Worm (Caenorhabditis elegans) whole organism, L3 larva: Measurements from ENCODE around the gene clc-24.

Source experiments
- R02D3.7 ChIP-seq: fragments of 150-350 bp; optimal IDR thresholded peaks from 2 replicates; lab custom pipeline; 2014; ENCODE audit warnings: missing biosample characterization, missing genetic modification characterization
- ZK546.5 ChIP-seq: sonication (generic microtip); optimal IDR thresholded peaks from 2 replicates; lab custom pipeline; 2017; ENCODE audit warnings: missing biosample characterization, missing genetic modification characterization
- aly-2 ChIP-seq: fragments of 150-350 bp; optimal IDR thresholded peaks from 2 replicates; lab custom pipeline; 2014; ENCODE audit warnings: missing biosample characterization, missing genetic modification characterization
- ama-1 ChIP-seq: fragments of 150-350 bp; optimal IDR thresholded peaks from 2 replicates; lab custom pipeline; 2018
- ceh-28 ChIP-seq: fragments of 150-350 bp; optimal IDR thresholded peaks from 2 replicates; lab custom pipeline; 2014; ENCODE audit warnings: missing biosample characterization, missing genetic modification reagents, missing genetic modification characterization
- egl-27 ChIP-seq: sonication (generic microtip); optimal IDR thresholded peaks from 4 replicates; lab custom pipeline; 2017; ENCODE audit warnings: missing biosample characterization, missing genetic modification reagents, missing genetic modification characterization
- elt-2 ChIP-seq: sonication (generic microtip); optimal IDR thresholded peaks from 2 replicates; lab custom pipeline; 2016; ENCODE audit warnings: missing genetic modification reagents, mild to moderate bottlenecking, missing genetic modification characterization, missing compliant biosample characterization
- elt-3 ChIP-seq, 3 experiments: fragments of 150-350 bp in 1 of 3; sonication (generic microtip) in 2 of 3; optimal IDR thresholded peaks; 2 replicates in 2 of 3; 4 replicates in 1 of 3; lab custom pipeline; 2014 to 2017; ENCODE audit warnings: missing biosample characterization in 3 of 3, missing genetic modification characterization in 3 of 3
- eor-1 ChIP-seq, 2 experiments: fragments of 150-350 bp; optimal IDR thresholded peaks; 2 replicates each; lab custom pipeline; 2014 to 2018; ENCODE audit warnings: missing biosample characterization in 2 of 2, missing genetic modification characterization in 2 of 2
- fkh-10 ChIP-seq: sonication (generic microtip); optimal IDR thresholded peaks from 2 replicates; lab custom pipeline; 2017; ENCODE audit warnings: missing biosample characterization, missing genetic modification reagents, missing genetic modification characterization
- fkh-2 ChIP-seq: fragments of 150-350 bp; optimal IDR thresholded peaks from 2 replicates; lab custom pipeline; 2014; ENCODE audit warnings: missing biosample characterization, missing genetic modification reagents, missing genetic modification characterization
- hmg-11 ChIP-seq: sonication (generic microtip); optimal IDR thresholded peaks from 2 replicates; lab custom pipeline; 2016; ENCODE audit warnings: missing genetic modification characterization, missing compliant biosample characterization
- jun-1 ChIP-seq: fragments of 150-350 bp; optimal IDR thresholded peaks from 2 replicates; lab custom pipeline; 2014; ENCODE audit warnings: missing biosample characterization, missing genetic modification reagents, missing genetic modification characterization
- lin-15B ChIP-seq: fragments of 150-350 bp; optimal IDR thresholded peaks from 2 replicates; lab custom pipeline; 2014; ENCODE audit warnings: missing biosample characterization, missing genetic modification characterization
- lin-39 ChIP-seq: fragments of 150-350 bp; optimal IDR thresholded peaks from 2 replicates; lab custom pipeline; 2018; ENCODE audit warnings: missing biosample characterization, missing genetic modification reagents, missing genetic modification characterization
- lsy-12 ChIP-seq: sonication (generic microtip); optimal IDR thresholded peaks from 2 replicates; lab custom pipeline; 2016; ENCODE audit warnings: mild to moderate bottlenecking, missing genetic modification characterization, missing compliant biosample characterization
- mdl-1 ChIP-seq: fragments of 150-350 bp; optimal IDR thresholded peaks from 2 replicates; lab custom pipeline; 2014; ENCODE audit warnings: missing biosample characterization, missing genetic modification characterization
- mml-1 ChIP-seq: fragments of 150-350 bp; sonication (generic microtip); optimal IDR thresholded peaks from 3 replicates; lab custom pipeline; 2014; ENCODE audit warnings: missing biosample characterization, missing genetic modification characterization
- nfya-1 ChIP-seq: sonication (generic microtip); optimal IDR thresholded peaks from 2 replicates; lab custom pipeline; 2017; ENCODE audit warnings: missing genetic modification characterization, mild to moderate bottlenecking, missing compliant biosample characterization, antibody characterized with exemption, moderate library complexity; ENCODE audit not compliant: insufficient read depth
- nhr-11 ChIP-seq: fragments of 150-350 bp; optimal IDR thresholded peaks from 2 replicates; lab custom pipeline; 2014; ENCODE audit warnings: missing biosample characterization, missing genetic modification characterization
- nhr-12 ChIP-seq: fragments of 150-350 bp; optimal IDR thresholded peaks from 2 replicates; lab custom pipeline; 2014; ENCODE audit warnings: missing biosample characterization, missing genetic modification characterization
- nhr-23 ChIP-seq: fragments of 150-350 bp; optimal IDR thresholded peaks from 2 replicates; lab custom pipeline; 2014; ENCODE audit warnings: missing biosample characterization, missing genetic modification reagents, missing genetic modification characterization
- nhr-67 ChIP-seq: fragments of 150-350 bp; optimal IDR thresholded peaks from 2 replicates; lab custom pipeline; 2014; ENCODE audit warnings: missing biosample characterization, missing genetic modification characterization
- nhr-77 ChIP-seq: fragments of 150-350 bp; optimal IDR thresholded peaks from 2 replicates; lab custom pipeline; 2014; ENCODE audit warnings: missing biosample characterization, missing genetic modification characterization
- pha-4 ChIP-seq: fragments of 150-350 bp; optimal IDR thresholded peaks from 2 replicates; lab custom pipeline; 2014; ENCODE audit warnings: missing biosample characterization, missing genetic modification reagents, missing genetic modification characterization
- pqm-1 ChIP-seq: fragments of 150-350 bp; optimal IDR thresholded peaks from 2 replicates; lab custom pipeline; 2017; ENCODE audit warnings: missing biosample characterization, missing genetic modification characterization, inconsistent platforms
- sea-2 ChIP-seq: fragments of 150-350 bp; sonication (generic microtip); optimal IDR thresholded peaks from 4 replicates; lab custom pipeline; 2014; ENCODE audit warnings: missing biosample characterization, missing genetic modification reagents, missing genetic modification characterization
- snpc-4 ChIP-seq: fragments of 150-350 bp; optimal IDR thresholded peaks from 2 replicates; lab custom pipeline; 2014; ENCODE audit warnings: missing biosample characterization, missing genetic modification characterization
- tbx-2 ChIP-seq: sonication (generic microtip); optimal IDR thresholded peaks from 2 replicates; lab custom pipeline; 2016; ENCODE audit warnings: mild to moderate bottlenecking, missing genetic modification characterization, missing compliant biosample characterization
- unc-62 ChIP-seq: fragments of 150-350 bp; sonication (generic microtip); optimal IDR thresholded peaks from 4 replicates; lab custom pipeline; 2014; ENCODE audit warnings: missing biosample characterization, missing genetic modification reagents, missing genetic modification characterization
- zag-1 ChIP-seq: fragments of 150-350 bp; optimal IDR thresholded peaks from 2 replicates; lab custom pipeline; 2014; ENCODE audit warnings: missing biosample characterization, missing genetic modification characterization
- ztf-11 ChIP-seq: fragments of 150-350 bp; optimal IDR thresholded peaks from 2 replicates; lab custom pipeline; 2014; ENCODE audit warnings: missing biosample characterization, missing genetic modification characterization
- ztf-4 ChIP-seq: fragments of 150-350 bp; optimal IDR thresholded peaks from 2 replicates; lab custom pipeline; 2014; ENCODE audit warnings: missing biosample characterization, missing genetic modification characterization

The clc-24 gene

ce11 chrIII:1016080-1016479, 6.2 kb downstream of the clc-24 start, which contains the start of gene Y34F4.3:
Gene Y34F4.3 (minus strand): TSS chrIII:1016180.
- TF ChIP-seq mdl-1 (tag; lab: Kevin White, UChicago) (no peak), elt-2 (no peak), fkh-2 (no peak), pqm-1 (no peak), unc-62 (GFP tag; lab: Kevin White, UChicago) (no peak), ztf-4 (no peak), ceh-28 (no peak), nfya-1 (tag; lab: Kevin White, UChicago) (no peak), fkh-10 (GFP tag; lab: Kevin White, UChicago) (no peak), eor-1 (tag; optimal IDR thresholded peaks at IDR 0.05; lab: Kevin White, UChicago) (no peak), ZK546.5 (tag; lab: Kevin White, UChicago) (no peak), lsy-12 (no peak), mml-1 (tag; lab: Kevin White, UChicago) (no peak), ama-1 (lab: Kevin White, UChicago) (no peak), R02D3.7 (no peak), pha-4 (tag; lab: Kevin White, UChicago) (no peak), sea-2 (GFP tag; lab: Kevin White, UChicago) (no peak)

ce11 chrIII:1020732-1021131, 10.9 kb downstream of the clc-24 start, which contains the start of gene clc-23:
Gene clc-23 (plus strand): TSS chrIII:1020954.
- TF ChIP-seq ceh-28 (no peak), elt-2 (peak; percentile 65)
- TF ChIP-seq, all 47 proteins: peak for 1

DNA sequence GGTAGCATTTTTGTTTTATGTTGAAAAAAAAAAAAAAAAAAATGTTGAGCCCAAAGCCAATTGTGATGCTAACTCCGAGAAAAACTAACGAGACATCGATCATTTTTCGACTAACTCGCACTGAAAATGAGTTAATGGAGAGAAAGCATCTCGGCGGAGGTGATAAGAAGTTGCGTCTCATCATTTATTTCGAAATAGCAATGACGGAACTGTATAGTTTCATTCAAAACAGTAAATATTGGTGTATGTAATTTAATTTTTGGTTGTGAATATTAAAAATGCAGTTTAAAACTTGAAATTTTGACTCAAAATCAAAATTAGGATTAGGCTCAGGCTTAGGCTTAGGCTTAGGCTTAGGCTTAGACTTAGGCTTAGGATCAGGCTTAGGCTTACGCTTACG, 16.4 kb downstream of the clc-24 start, which contains the start of gene clc-25:
Gene clc-25, minus strand, starts transcription at position 101 of the 400 bp plus-strand sequence.
- TF ChIP-seq elt-2 (peak; percentile 33), nhr-12 (tag; lab: Kevin White, UChicago) (no peak), ztf-11 (no peak), snpc-4 (tag; lab: Kevin White, UChicago) (no peak), egl-27 (tag; lab: Kevin White, UChicago) (no peak)

DNA sequence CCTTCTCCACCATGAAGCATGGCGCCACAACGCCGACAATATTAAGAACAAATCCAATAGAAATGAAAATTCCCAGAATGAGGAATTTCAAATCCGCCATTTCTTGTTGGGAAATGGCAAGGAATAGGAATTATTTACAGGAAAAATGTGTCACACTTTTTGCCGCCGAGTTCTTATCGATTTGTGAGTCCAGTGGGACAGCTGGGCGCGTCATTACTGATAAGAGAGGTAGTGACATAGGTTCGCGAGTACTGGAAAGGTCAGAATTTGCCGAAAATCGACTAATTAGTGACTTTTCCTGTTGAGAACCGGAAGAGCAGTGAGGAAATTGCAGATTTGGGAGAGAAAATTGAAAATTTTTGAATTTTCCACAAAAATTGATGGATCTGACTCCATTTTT, 18.4 kb downstream of the clc-24 start:
- TF ChIP-seq nhr-12 (tag; lab: Kevin White, UChicago) (no peak), elt-2 (peak; percentile 76), pqm-1 (peak; percentile 43), jun-1 (tag; lab: Kevin White, UChicago) (peak; percentile 19), elt-3 (tag; optimal IDR thresholded peaks at IDR 0.05; lab: Kevin White, UChicago) (no peak), nhr-77 (tag; lab: Kevin White, UChicago) (no peak)
- TF ChIP-seq, all 47 proteins: peak for 3

DNA sequence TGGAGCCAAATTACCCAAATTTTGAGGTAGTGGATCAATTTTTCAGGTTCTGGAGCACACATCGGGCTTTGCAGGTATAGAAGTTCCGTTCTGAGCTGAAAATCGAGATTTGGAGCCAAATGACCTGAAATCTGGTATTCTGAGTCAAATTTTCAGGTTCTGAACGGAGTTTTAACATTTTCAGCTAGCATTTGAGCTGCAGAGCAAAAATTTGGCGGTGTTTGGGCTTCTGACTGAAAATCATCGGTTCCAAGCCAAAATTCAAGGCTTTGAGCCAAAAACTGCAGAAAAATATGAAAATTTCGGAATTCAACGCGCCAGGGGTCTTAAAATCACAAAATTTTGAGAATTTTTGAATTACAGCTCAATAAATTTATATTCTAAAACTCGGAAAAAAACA, 21.1 kb downstream of the clc-24 start, which contains the start of the genes clc-26 and E_BE45912.2:
Gene clc-26, minus strand, starts transcription at position 101 of the 400 bp plus-strand sequence.
Gene E_BE45912.2, minus strand, starts transcription at position 139 of the 400 bp plus-strand sequence.
- TF ChIP-seq nhr-23 (tag; lab: Kevin White, UChicago) (no peak), hmg-11 (tag; lab: Kevin White, UChicago) (no peak), lsy-12 (no peak), nhr-11 (tag; lab: Kevin White, UChicago) (no peak), lin-39 (tag; lab: Kevin White, UChicago) (no peak)

- TF ChIP-seq fkh-2 (no peak), sea-2 (GFP tag; lab: Kevin White, UChicago) (no peak), ztf-11 (no peak), eor-1 (tag; optimal IDR thresholded peaks at IDR 0.05; lab: Kevin White, UChicago) (no peak), zag-1 (tag; lab: Kevin White, UChicago) (no peak), lin-15B (tag; lab: Kevin White, UChicago) (no peak), nhr-12 (tag; lab: Kevin White, UChicago) (no peak), aly-2 (tag; lab: Kevin White, UChicago) (no peak), ama-1 (lab: Kevin White, UChicago) (no peak), tbx-2 (no peak), pha-4 (tag; lab: Kevin White, UChicago) (no peak), nhr-67 (tag; lab: Kevin White, UChicago) (no peak)
These were observed 25.0 kb downstream of the clc-24 start for ce11 chrIII:1034853-1035252.
